Fruit fly (Drosophila melanogaster) whole organism, embryonic: ENCODE data around the gene CG12539.
A peak's percentile ranks its signal among the peaks of the same experiment; 100 is the strongest.

Experiments used
- Asciz ChIP-seq: fragments of 200-800 bp; sonication (Bioruptor generic); optimal IDR thresholded peaks from 2 replicates; lab custom pipeline; 2017; ENCODE audit warnings: missing biosample characterization, mild to moderate bottlenecking, missing genetic modification characterization, missing genetic modification reagents
- BEAF-32 ChIP-seq: fragments of 200-800 bp; sonication (Bioruptor generic); optimal IDR thresholded peaks from 3 replicates; lab custom pipeline; 2017; ENCODE audit warnings: missing biosample characterization, missing genetic modification characterization, mild to moderate bottlenecking, moderate library complexity, missing genetic modification reagents
- Bdp1 ChIP-seq: fragments of 200-800 bp; sonication (Bioruptor generic); optimal IDR thresholded peaks from 3 replicates; lab custom pipeline; 2016; ENCODE audit warnings: missing biosample characterization, missing genetic modification characterization
- C15 ChIP-seq: fragments of 200-800 bp; sonication (Bioruptor generic); IDR thresholded peaks from 3 replicates; pipeline ENCODE4 v1.3.6; 2022; ENCODE audit warnings: missing biosample characterization, missing genetic modification characterization
- CG10431 ChIP-seq: fragments of 200-800 bp; sonication (Bioruptor generic); optimal IDR thresholded peaks from 3 replicates; lab custom pipeline; 2018; ENCODE audit warnings: missing biosample characterization, mild to moderate bottlenecking, missing genetic modification characterization
- CG10543 ChIP-seq: fragments of 200-800 bp; sonication (Bioruptor generic); optimal IDR thresholded peaks from 3 replicates; lab custom pipeline; 2017; ENCODE audit warnings: missing biosample characterization, mild to moderate bottlenecking, missing genetic modification characterization, moderate library complexity
- CG10959 ChIP-seq: fragments of 200-800 bp; sonication (Bioruptor generic); IDR thresholded peaks from 2 replicates; pipeline ENCODE4 v1.3.6; 2022; ENCODE audit warnings: missing biosample characterization, missing genetic modification characterization
- CG10979 ChIP-seq: fragments of 200-800 bp; sonication (Bioruptor generic); optimal IDR thresholded peaks from 2 replicates; lab custom pipeline; 2018; ENCODE audit warnings: missing biosample characterization, mild to moderate bottlenecking, missing genetic modification characterization, moderate library complexity
- CG15514 ChIP-seq: fragments of 200-800 bp; sonication (Bioruptor generic); optimal IDR thresholded peaks from 3 replicates; lab custom pipeline; 2017; ENCODE audit warnings: missing biosample characterization, missing genetic modification characterization, mild to moderate bottlenecking, moderate library complexity, missing genetic modification reagents
- CG1603 ChIP-seq: fragments of 200-800 bp; sonication (Bioruptor generic); optimal IDR thresholded peaks from 2 replicates; lab custom pipeline; 2019; ENCODE audit warnings: missing biosample characterization, mild to moderate bottlenecking, missing genetic modification characterization, moderate library complexity
- CG16815 ChIP-seq: fragments of 200-800 bp; sonication (Bioruptor generic); optimal IDR thresholded peaks from 3 replicates; lab custom pipeline; 2017; ENCODE audit warnings: missing biosample characterization, mild to moderate bottlenecking, missing genetic modification characterization
- CG1832 ChIP-seq: fragments of 200-800 bp; sonication (Bioruptor generic); optimal IDR thresholded peaks from 2 replicates; lab custom pipeline; 2017; ENCODE audit warnings: missing biosample characterization, mild to moderate bottlenecking, missing genetic modification characterization, inconsistent platforms
- CG33213 ChIP-seq: fragments of 200-800 bp; sonication (Bioruptor generic); optimal IDR thresholded peaks from 3 replicates; lab custom pipeline; 2016; ENCODE audit warnings: missing biosample characterization, missing genetic modification characterization
- CG4424 ChIP-seq: fragments of 200-800 bp; sonication (Bioruptor generic); optimal IDR thresholded peaks from 3 replicates; lab custom pipeline; 2016; ENCODE audit warnings: missing biosample characterization, missing genetic modification characterization
- CG4820 ChIP-seq: fragments of 200-800 bp; sonication (Bioruptor generic); optimal IDR thresholded peaks from 3 replicates; lab custom pipeline; 2016; ENCODE audit warnings: missing biosample characterization, missing genetic modification characterization
- CG5953 ChIP-seq: fragments of 200-800 bp; sonication (Bioruptor generic); IDR thresholded peaks from 2 replicates; pipeline ENCODE4 v1.3.6; 2022; ENCODE audit warnings: missing biosample characterization, missing genetic modification characterization
- CG7928 ChIP-seq: fragments of 200-800 bp; sonication (Bioruptor generic); optimal IDR thresholded peaks from 2 replicates; lab custom pipeline; 2017; ENCODE audit warnings: missing biosample characterization, mild to moderate bottlenecking, missing genetic modification characterization
- CG8281 ChIP-seq: fragments of 200-800 bp; sonication (Bioruptor generic); optimal IDR thresholded peaks from 2 replicates; lab custom pipeline; 2018; ENCODE audit warnings: missing biosample characterization, mild to moderate bottlenecking, missing genetic modification characterization, moderate library complexity
- CG9609 ChIP-seq: fragments of 200-800 bp; sonication (Bioruptor generic); optimal IDR thresholded peaks from 3 replicates; lab custom pipeline; 2016; ENCODE audit warnings: missing biosample characterization, missing genetic modification characterization
- Chrac-16 ChIP-seq: fragments of 200-800 bp; sonication (Bioruptor generic); optimal IDR thresholded peaks from 3 replicates; lab custom pipeline; 2016; ENCODE audit warnings: missing biosample characterization, missing genetic modification characterization
- Doc3 ChIP-seq: fragments of 200-800 bp; sonication (Bioruptor generic); IDR thresholded peaks from 3 replicates; pipeline ENCODE4 v1.3.6; 2022; ENCODE audit warnings: missing biosample characterization, missing genetic modification characterization; ENCODE audit not compliant: partially characterized antibody
- HLH54F ChIP-seq: fragments of 200-800 bp; sonication (Bioruptor generic); optimal IDR thresholded peaks from 3 replicates; lab custom pipeline; 2016; ENCODE audit warnings: missing biosample characterization, missing genetic modification characterization
- Hand ChIP-seq: fragments of 200-800 bp; sonication (Bioruptor generic); optimal IDR thresholded peaks from 2 replicates; lab custom pipeline; 2017; ENCODE audit warnings: mild to moderate bottlenecking, missing biosample characterization, missing genetic modification reagents, missing genetic modification characterization
- Jarid2 ChIP-seq: fragments of 200-800 bp; sonication (Bioruptor generic); optimal IDR thresholded peaks from 3 replicates; lab custom pipeline; 2017; ENCODE audit warnings: mild to moderate bottlenecking, missing biosample characterization, missing genetic modification reagents, missing genetic modification characterization
- Mrtf ChIP-seq: fragments of 200-800 bp; sonication (Bioruptor generic); IDR thresholded peaks from 3 replicates; pipeline ENCODE4 v1.3.6; 2022; ENCODE audit warnings: missing biosample characterization, missing genetic modification characterization
- Oli ChIP-seq: fragments of 200-800 bp; sonication (Bioruptor generic); optimal IDR thresholded peaks from 2 replicates; lab custom pipeline; 2018; ENCODE audit warnings: missing biosample characterization, mild to moderate bottlenecking, missing genetic modification characterization, moderate library complexity
- Scr ChIP-seq: fragments of 200-800 bp; sonication (Bioruptor generic); IDR thresholded peaks from 2 replicates; pipeline ENCODE4 v1.3.6; 2022; ENCODE audit warnings: missing biosample characterization, missing genetic modification characterization; ENCODE audit not compliant: partially characterized antibody
- Sox102F ChIP-seq: fragments of 200-800 bp; sonication (Bioruptor generic); optimal IDR thresholded peaks from 2 replicates; lab custom pipeline; 2018; ENCODE audit warnings: missing biosample characterization, mild to moderate bottlenecking, missing genetic modification characterization, moderate library complexity
- Stat92E ChIP-seq, 3 experiments: fragments of >200 bp in 2 of 3; fragments of 200-800 bp in 1 of 3; sonication (Bioruptor generic) in 1 of 3; optimal IDR thresholded peaks; 2 replicates each; lab custom pipeline; 2017 to 2019; ENCODE audit warnings: missing biosample characterization in 3 of 3, missing genetic modification characterization in 3 of 3, mild to moderate bottlenecking in 1 of 3, moderate library complexity in 1 of 3
- YL-1 ChIP-seq: fragments of 200-800 bp; sonication (Bioruptor generic); optimal IDR thresholded peaks from 3 replicates; lab custom pipeline; 2017; ENCODE audit warnings: missing biosample characterization, mild to moderate bottlenecking, missing genetic modification characterization
- bowl ChIP-seq: fragments of 200-800 bp; sonication (Bioruptor generic); IDR thresholded peaks from 2 replicates; pipeline ENCODE4 v1.3.6; 2022; ENCODE audit warnings: missing biosample characterization, missing genetic modification characterization
- dimm ChIP-seq: fragments of 200-800 bp; sonication (Bioruptor generic); IDR thresholded peaks from 2 replicates; pipeline ENCODE4 v1.3.6; 2022; ENCODE audit warnings: missing biosample characterization, missing genetic modification characterization
- dm ChIP-seq: fragments of 200-800 bp; sonication (Bioruptor generic); optimal IDR thresholded peaks from 3 replicates; lab custom pipeline; 2016; ENCODE audit warnings: missing biosample characterization, missing genetic modification characterization
- dysf ChIP-seq: fragments of 200-800 bp; sonication (Bioruptor generic); IDR thresholded peaks from 3 replicates; pipeline ENCODE4 v1.3.6; 2022; ENCODE audit warnings: missing biosample characterization, missing genetic modification characterization
- gem ChIP-seq: fragments of 200-800 bp; sonication (Bioruptor generic); optimal IDR thresholded peaks from 2 replicates; lab custom pipeline; 2019; ENCODE audit warnings: missing biosample characterization, mild to moderate bottlenecking, missing genetic modification characterization, moderate library complexity
- h ChIP-seq: fragments of >200 bp; optimal IDR thresholded peaks from 2 replicates; lab custom pipeline; 2017
- hb ChIP-seq: fragments of 200-800 bp; sonication (Bioruptor generic); IDR thresholded peaks from 3 replicates; pipeline ENCODE4 v1.3.6; 2022; ENCODE audit warnings: missing biosample characterization, missing genetic modification characterization; ENCODE audit not compliant: partially characterized antibody
- hbn ChIP-seq: fragments of 200-800 bp; sonication (Bioruptor generic); IDR thresholded peaks from 2 replicates; pipeline ENCODE4 v1.3.6; 2022; ENCODE audit warnings: missing biosample characterization, missing genetic modification characterization; ENCODE audit not compliant: partially characterized antibody
- inv ChIP-seq: fragments of 200-800 bp; sonication (Bioruptor generic); IDR thresholded peaks from 2 replicates; pipeline ENCODE4 v1.3.6; 2022; ENCODE audit warnings: missing biosample characterization, missing genetic modification characterization; ENCODE audit not compliant: partially characterized antibody
- kay ChIP-seq: fragments of 200-800 bp; sonication (Bioruptor generic); optimal IDR thresholded peaks from 2 replicates; lab custom pipeline; 2016; ENCODE audit warnings: missing biosample characterization, missing genetic modification characterization
- knrl ChIP-seq: fragments of 200-800 bp; sonication (Bioruptor generic); IDR thresholded peaks from 3 replicates; pipeline ENCODE4 v1.3.6; 2022; ENCODE audit warnings: missing biosample characterization, missing genetic modification characterization; ENCODE audit not compliant: partially characterized antibody
- lola ChIP-seq, 3 experiments: fragments of >200 bp in 2 of 3; fragments of 200-800 bp in 1 of 3; sonication (Bioruptor generic) in 1 of 3; optimal IDR thresholded peaks; 2 replicates each; lab custom pipeline; 2017 to 2019; ENCODE audit warnings: missing biosample characterization in 3 of 3, missing genetic modification characterization in 3 of 3, mild to moderate bottlenecking in 1 of 3, moderate library complexity in 1 of 3
- mirr ChIP-seq: fragments of 200-800 bp; sonication (Bioruptor generic); optimal IDR thresholded peaks from 3 replicates; lab custom pipeline; 2018; ENCODE audit warnings: missing biosample characterization, mild to moderate bottlenecking, missing genetic modification characterization
- schlank ChIP-seq: fragments of 200-800 bp; sonication (Bioruptor generic); optimal IDR thresholded peaks from 2 replicates; lab custom pipeline; 2018; ENCODE audit warnings: missing biosample characterization, mild to moderate bottlenecking, missing genetic modification characterization
- stwl ChIP-seq: fragments of 200-800 bp; sonication (Bioruptor generic); optimal IDR thresholded peaks from 3 replicates; lab custom pipeline; 2018; ENCODE audit warnings: missing biosample characterization, mild to moderate bottlenecking, missing genetic modification characterization, moderate library complexity
- wek ChIP-seq: fragments of 200-800 bp; sonication (Bioruptor generic); optimal IDR thresholded peaks from 3 replicates; lab custom pipeline; 2018; ENCODE audit warnings: missing biosample characterization, mild to moderate bottlenecking, missing genetic modification characterization, moderate library complexity
- zen2 ChIP-seq: fragments of 200-800 bp; sonication (Bioruptor generic); IDR thresholded peaks from 3 replicates; pipeline ENCODE4 v1.3.6; 2022; ENCODE audit warnings: missing biosample characterization, missing genetic modification characterization; ENCODE audit not compliant: partially characterized antibody
- zf30C ChIP-seq: fragments of 200-800 bp; sonication (Bioruptor generic); optimal IDR thresholded peaks from 3 replicates; lab custom pipeline; 2018; ENCODE audit warnings: missing biosample characterization, mild to moderate bottlenecking, missing genetic modification characterization

The CG12539 gene

dm6 chrX:14848755-14849354, 4.3 kb upstream of the CG12539 start, which contains the start of gene CG9522 (continued):
- TF ChIP-seq CG5953 (GFP tag; lab: Robert Waterston, UW) (peak; percentile 51; the same call in 1 of the 2 replicates), CG33213 (GFP tag; lab: Kevin White, UChicago) (peak; percentile 30), CG16815 (peak; percentile 50), CG9609 (GFP tag; lab: Kevin White, UChicago) (no peak), CG10959 (GFP tag; lab: Robert Waterston, UW) (peak; percentile 79), dimm (GFP tag; lab: Robert Waterston, UW) (0 out of 2 replicates have a peak, but pooled peaks have one; percentile 40), dysf (GFP tag; lab: Robert Waterston, UW) (peak; percentile 81), C15 (no peak), Mrtf (GFP tag; lab: Robert Waterston, UW) (0 out of 3 replicates have a peak, but pooled peaks have one; percentile 57), Doc3 (GFP tag; lab: Robert Waterston, UW) (no peak), HLH54F (GFP tag; lab: Kevin White, UChicago) (no peak), hbn (GFP tag; lab: Robert Waterston, UW) (no peak), CG10979 (peak; percentile 85), CG15514 (GFP tag; lab: Kevin White, UChicago) (peak; percentile 45), Hand (GFP tag; lab: Kevin White, UChicago) (no peak), inv (GFP tag; lab: Robert Waterston, UW) (no peak), zen2 (GFP tag; lab: Robert Waterston, UW) (no peak), zf30C (GFP tag; lab: Kevin White, UChicago) (no peak), BEAF-32 (GFP tag; lab: Kevin White, UChicago) (no peak), CG4820 (GFP tag; lab: Kevin White, UChicago) (peak; percentile 75), Asciz (GFP tag; lab: Kevin White, UChicago) (peak; percentile 68), CG4424 (GFP tag; lab: Kevin White, UChicago) (peak; percentile 77), schlank (tag; lab: Kevin White, UChicago) (no peak), dm (GFP tag; lab: Kevin White, UChicago) (no peak), Oli (tag; lab: Kevin White, UChicago) (peak; percentile 72), wek (GFP tag; lab: Kevin White, UChicago) (no peak), CG7928 (no peak), CG1832 (GFP tag; lab: Kevin White, UChicago) (no peak), gem (tag; lab: Kevin White, UChicago) (peak; percentile 84), CG8281 (tag; lab: Kevin White, UChicago) (peak; percentile 20), Bdp1 (GFP tag; lab: Kevin White, UChicago) (no peak), CG10543 (GFP tag; lab: Kevin White, UChicago) (no peak), kay (no peak), h (lab: Kevin White, UChicago) (no peak), Sox102F (GFP tag; lab: Kevin White, UChicago) (peak; percentile 75), CG10431 (GFP tag; lab: Kevin White, UChicago) (peak; percentile 68), bowl (GFP tag; lab: Robert Waterston, UW) (peak; percentile 33; the same call in 1 of the 2 replicates), Chrac-16 (GFP tag; lab: Kevin White, UChicago) (peak; percentile 63), CG1603 (tag; lab: Kevin White, UChicago) (no peak), Scr (GFP tag; lab: Robert Waterston, UW) (no peak), Jarid2 (peak; percentile 27), knrl (GFP tag; lab: Robert Waterston, UW) (peak; percentile 14; the same call in 1 of the 3 replicates), mirr (GFP tag; lab: Kevin White, UChicago) (no peak), hb (GFP tag; lab: Robert Waterston, UW) (no peak), Stat92E (GFP tag; optimal IDR thresholded peaks at IDR 0.05; lab: Kevin White, UChicago) (peak in 1 of 3 experiments; percentile 39), lola (GFP tag; optimal IDR thresholded peaks at IDR 0.05; lab: Kevin White, UChicago) (peak in 1 of 3 experiments; percentile 71), stwl (tag; lab: Kevin White, UChicago) (peak; percentile 5), YL-1 (GFP tag; lab: Kevin White, UChicago) (no peak)
